Worm (Caenorhabditis elegans): Measurements from ENCODE around the gene C07A4.3.
A peak's percentile ranks its signal among the peaks of the same experiment; 100 is the strongest.

Gene C07A4.3

ce11 chrX:10146592-10146991 lies 28.2 kb upstream of the C07A4.3 start, which contains the start of gene unc-115:
Gene unc-115, plus strand, starts transcription at chrX:10146892.
- TF ChIP-seq rnt-1 (tag; optimal IDR thresholded peaks at IDR 0.05) = peak; percentile 75
- no peak for TF ChIP-seq K02D7.2 (tag; optimal IDR thresholded peaks at IDR 0.05)
- peak; percentile 92 for TF ChIP-seq tbx-2 (tag; optimal IDR thresholded peaks at IDR 0.05)
- no peak for TF ChIP-seq ceh-30 (tag; optimal IDR thresholded peaks at IDR 0.05)
- TF ChIP-seq nhr-232 (tag; optimal IDR thresholded peaks at IDR 0.05) = peak; percentile 50
- no peak for TF ChIP-seq C38D4.7 (GFP tag; optimal IDR thresholded peaks at IDR 0.05)
- peak; percentile 57 for TF ChIP-seq ets-4 (tag; optimal IDR thresholded peaks at IDR 0.05)
- TF ChIP-seq hlh-6 (tag; optimal IDR thresholded peaks at IDR 0.05) = peak; percentile 29
- TF ChIP-seq C08G9.2 (tag; optimal IDR thresholded peaks at IDR 0.05) = peak; percentile 58
- TF ChIP-seq mec-3 (tag; optimal IDR thresholded peaks at IDR 0.05; ENCODE audit: borderline replicate concordance) = no peak
- TF ChIP-seq fkh-10 (GFP tag; optimal IDR thresholded peaks at IDR 0.05) = no peak
- TF ChIP-seq ceh-19 (GFP tag; optimal IDR thresholded peaks at IDR 0.05) = peak; percentile 24
- no peak for TF ChIP-seq ahr-1 (tag; optimal IDR thresholded peaks at IDR 0.05)
- TF ChIP-seq hlh-8 (tag; optimal IDR thresholded peaks at IDR 0.05) = peak; percentile 49
- peak; percentile 35 for TF ChIP-seq fkh-6 (tag; optimal IDR thresholded peaks at IDR 0.05)
- no peak for TF ChIP-seq nhr-11 (tag; optimal IDR thresholded peaks at IDR 0.05)
- TF ChIP-seq lin-11 (tag; optimal IDR thresholded peaks at IDR 0.05) = no peak
- TF ChIP-seq F13H6.1 (tag; optimal IDR thresholded peaks at IDR 0.05) = peak; percentile 62
- TF ChIP-seq lim-6 (tag; optimal IDR thresholded peaks at IDR 0.05) = peak; percentile 18
- peak; percentile 91 for TF ChIP-seq ceh-18 (tag; optimal IDR thresholded peaks at IDR 0.05)
- peak; percentile 88 for TF ChIP-seq ceh-34 (tag; optimal IDR thresholded peaks at IDR 0.05)
- TF ChIP-seq pat-9 (tag; optimal IDR thresholded peaks at IDR 0.05) = no peak
- peak; percentile 64 for TF ChIP-seq ceh-2 (tag; optimal IDR thresholded peaks at IDR 0.05)
- TF ChIP-seq hlh-15 (tag; optimal IDR thresholded peaks at IDR 0.05) = no peak
- no peak for TF ChIP-seq ceh-45 (GFP tag; IDR thresholded peaks at IDR 0.05)
- peak; percentile 96 for TF ChIP-seq unc-55 (GFP tag; optimal IDR thresholded peaks at IDR 0.05)
- TF ChIP-seq ceh-14 (tag; optimal IDR thresholded peaks at IDR 0.05) = peak; percentile 86
- TF ChIP-seq unc-42 (tag; optimal IDR thresholded peaks at IDR 0.05) = peak; percentile 97
- peak; percentile 50 for TF ChIP-seq pha-2 (tag; optimal IDR thresholded peaks at IDR 0.05)
- no peak for TF ChIP-seq elt-2 (tag; optimal IDR thresholded peaks at IDR 0.05)
- TF ChIP-seq eyg-1 (tag; optimal IDR thresholded peaks at IDR 0.05) = peak; percentile 61
- TF ChIP-seq ceh-31 (tag; optimal IDR thresholded peaks at IDR 0.05) = peak; percentile 94
- TF ChIP-seq sdc-2 (tag; optimal IDR thresholded peaks at IDR 0.05) = peak; percentile 81
- no peak for TF ChIP-seq gmeb-2 (tag; optimal IDR thresholded peaks at IDR 0.05)
- TF ChIP-seq pag-3 (tag; optimal IDR thresholded peaks at IDR 0.05; ENCODE audit: borderline replicate concordance) = peak; percentile 39
- peak; percentile 25 for TF ChIP-seq madf-2 (tag; optimal IDR thresholded peaks at IDR 0.05)
- peak; percentile 14 for TF ChIP-seq tbx-7 (tag; optimal IDR thresholded peaks at IDR 0.05)
- TF ChIP-seq ref-2 (tag; optimal IDR thresholded peaks at IDR 0.05) = peak; percentile 93
- TF ChIP-seq ceh-24 (tag; optimal IDR thresholded peaks at IDR 0.05) = no peak
- TF ChIP-seq pros-1 (tag; optimal IDR thresholded peaks at IDR 0.05) = peak; percentile 97
- peak; percentile 12 for TF ChIP-seq dmd-4 (tag; optimal IDR thresholded peaks at IDR 0.05; ENCODE audit: borderline replicate concordance)
- TF ChIP-seq nfya-1 (tag; optimal IDR thresholded peaks at IDR 0.05) = peak; percentile 96
- TF ChIP-seq ceh-48 (tag; optimal IDR thresholded peaks at IDR 0.05) = peak; percentile 97
- no peak for TF ChIP-seq ttx-3 (tag; optimal IDR thresholded peaks at IDR 0.05)
- no peak for TF ChIP-seq ztf-16 (tag; optimal IDR thresholded peaks at IDR 0.05)
- peak; percentile 3 for TF ChIP-seq che-1 (tag; optimal IDR thresholded peaks at IDR 0.05)
- TF ChIP-seq zip-5 (tag; optimal IDR thresholded peaks at IDR 0.05) = no peak
- TF ChIP-seq K09A11.1 (tag; optimal IDR thresholded peaks at IDR 0.05; ENCODE audit: insufficient read depth) = peak; percentile 17
- TF ChIP-seq fax-1 (tag; optimal IDR thresholded peaks at IDR 0.05) = no peak
- no peak for TF ChIP-seq npax-4 (tag; optimal IDR thresholded peaks at IDR 0.05)
- peak; percentile 50 for TF ChIP-seq hlh-30 (tag; optimal IDR thresholded peaks at IDR 0.05; ENCODE audit: insufficient read depth)
- peak; percentile 20 for TF ChIP-seq unc-86 (tag; optimal IDR thresholded peaks at IDR 0.05)
- peak; percentile 74 for TF ChIP-seq T23F11.4 (GFP tag; optimal IDR thresholded peaks at IDR 0.05)

All from whole organism, late embryonic.